Worm (Caenorhabditis elegans): ENCODE measurements around the gene ugt-30.

ce11 chrV:15082291-15082690, 42.8 kb downstream of the ugt-30 start, which contains the start of the genes C01G10.10 and C01G10.9:
- no peak for TF ChIP-seq ztf-4 (tag; optimal IDR thresholded peaks at IDR 0.05)
- peak; percentile 62 for TF ChIP-seq snpc-4 (tag; optimal IDR thresholded peaks at IDR 0.05)
- no peak for TF ChIP-seq daf-12 (tag; optimal IDR thresholded peaks at IDR 0.05)
- no peak for TF ChIP-seq elt-3 (tag; optimal IDR thresholded peaks at IDR 0.05)
- no peak for TF ChIP-seq fos-1 (tag; optimal IDR thresholded peaks at IDR 0.05)
- TF ChIP-seq tbx-2 (tag; optimal IDR thresholded peaks at IDR 0.05): no peak
- TF ChIP-seq nhr-76 (tag; optimal IDR thresholded peaks at IDR 0.05): no peak
- no peak for TF ChIP-seq aly-2 (tag; optimal IDR thresholded peaks at IDR 0.05)
- TF ChIP-seq pha-4 (tag; optimal IDR thresholded peaks at IDR 0.05): peak; percentile 66
- no peak for TF ChIP-seq unc-62 (GFP tag; optimal IDR thresholded peaks at IDR 0.05)
- no peak for TF ChIP-seq ama-1 (optimal IDR thresholded peaks at IDR 0.05)

Measured in whole organism, L3 larva.